Fruit fly (Drosophila melanogaster) whole organism, embryonic: ENCODE measurements around the gene CG9682.

ENCODE experiments used
- Aef1 ChIP-seq: fragments of 200-800 bp; sonication (Bioruptor generic); IDR thresholded peaks from 3 replicates; pipeline ENCODE4 v1.3.6; 2022; ENCODE audit warnings: missing biosample characterization, missing genetic modification characterization
- Atf3 ChIP-seq: fragments of 200-800 bp; sonication (Bioruptor generic); optimal IDR thresholded peaks from 3 replicates; lab custom pipeline; 2016; ENCODE audit warnings: missing biosample characterization, missing genetic modification characterization
- Blimp-1 ChIP-seq: fragments of 200-800 bp; sonication (Bioruptor generic); optimal IDR thresholded peaks from 3 replicates; lab custom pipeline; 2018; ENCODE audit warnings: missing biosample characterization, missing genetic modification characterization, mild to moderate bottlenecking, moderate library complexity, missing genetic modification reagents
- CG10147 ChIP-seq: fragments of 200-800 bp; sonication (Bioruptor generic); optimal IDR thresholded peaks from 2 replicates; lab custom pipeline; 2019; ENCODE audit warnings: missing biosample characterization, mild to moderate bottlenecking, missing genetic modification characterization, moderate library complexity
- CG10979 ChIP-seq: fragments of 200-800 bp; sonication (Bioruptor generic); optimal IDR thresholded peaks from 2 replicates; lab custom pipeline; 2018; ENCODE audit warnings: missing biosample characterization, mild to moderate bottlenecking, missing genetic modification characterization, moderate library complexity
- CG12744 ChIP-seq: fragments of 200-800 bp; sonication (Bioruptor generic); optimal IDR thresholded peaks from 2 replicates; lab custom pipeline; 2016; ENCODE audit warnings: missing biosample characterization, missing genetic modification characterization
- CG14050 ChIP-seq: fragments of 200-800 bp; sonication (Bioruptor generic); IDR thresholded peaks from 3 replicates; pipeline ENCODE4 v1.3.6; 2022; ENCODE audit warnings: missing biosample characterization, missing genetic modification characterization
- CG14441 ChIP-seq: fragments of 200-800 bp; sonication (Bioruptor generic); IDR thresholded peaks from 2 replicates; pipeline ENCODE4 v1.3.6; 2022; ENCODE audit warnings: missing biosample characterization, missing genetic modification characterization
- CG14860 ChIP-seq: fragments of 200-800 bp; sonication (Bioruptor generic); IDR thresholded peaks from 3 replicates; pipeline ENCODE4 v1.3.6; 2022; ENCODE audit warnings: missing biosample characterization, missing genetic modification characterization; ENCODE audit not compliant: partially characterized antibody
- CG1602 ChIP-seq: fragments of 200-800 bp; sonication (Bioruptor generic); optimal IDR thresholded peaks from 3 replicates; lab custom pipeline; 2016; ENCODE audit warnings: missing biosample characterization, missing genetic modification characterization
- CG17328 ChIP-seq: fragments of 200-800 bp; sonication (Bioruptor generic); IDR thresholded peaks from 2 replicates; pipeline ENCODE4 v1.3.6; 2022; ENCODE audit warnings: missing biosample characterization, missing genetic modification characterization
- CG30431 ChIP-seq: fragments of 200-800 bp; sonication (Bioruptor generic); optimal IDR thresholded peaks from 2 replicates; lab custom pipeline; 2017; ENCODE audit warnings: missing biosample characterization, missing genetic modification characterization
- CG32532 ChIP-seq: fragments of 200-800 bp; sonication (Bioruptor generic); IDR thresholded peaks from 2 replicates; pipeline ENCODE4 v1.3.6; 2022; ENCODE audit warnings: missing biosample characterization, missing genetic modification characterization
- CG32767 ChIP-seq: fragments of 200-800 bp; sonication (Bioruptor generic); IDR thresholded peaks from 2 replicates; pipeline ENCODE4 v1.3.6; 2022; ENCODE audit warnings: missing biosample characterization, missing genetic modification characterization
- CG34224 ChIP-seq: fragments of 200-800 bp; sonication (Bioruptor generic); IDR thresholded peaks from 3 replicates; pipeline ENCODE4 v1.3.6; 2022; ENCODE audit warnings: missing biosample characterization, missing genetic modification characterization; ENCODE audit not compliant: partially characterized antibody
- CG3726 ChIP-seq: fragments of 200-800 bp; sonication (Bioruptor generic); IDR thresholded peaks from 3 replicates; pipeline ENCODE4, ENCODE4 v1.3.6; 2022; ENCODE audit warnings: missing biosample characterization, missing genetic modification characterization
- CG3995 ChIP-seq: fragments of 200-800 bp; sonication (Bioruptor generic); optimal IDR thresholded peaks from 3 replicates; lab custom pipeline; 2016; ENCODE audit warnings: missing biosample characterization, missing genetic modification characterization
- CG4328 ChIP-seq: fragments of 200-800 bp; sonication (Bioruptor generic); optimal IDR thresholded peaks from 3 replicates; lab custom pipeline; 2017; ENCODE audit warnings: missing biosample characterization, missing genetic modification reagents, missing genetic modification characterization
- CG43689 ChIP-seq: fragments of 200-800 bp; sonication (Bioruptor generic); IDR thresholded peaks from 2 replicates; pipeline ENCODE4 v1.3.6; 2022; ENCODE audit warnings: missing biosample characterization, missing genetic modification characterization
- CG6689 ChIP-seq: fragments of 200-800 bp; sonication (Bioruptor generic); IDR thresholded peaks from 2 replicates; pipeline ENCODE4 v1.3.6; 2022; ENCODE audit warnings: missing biosample characterization, missing genetic modification characterization
- D19B ChIP-seq: fragments of 200-800 bp; sonication (Bioruptor generic); optimal IDR thresholded peaks from 2 replicates; lab custom pipeline; 2017; ENCODE audit warnings: missing biosample characterization, mild to moderate bottlenecking, missing genetic modification characterization
- Dad ChIP-seq: fragments of 200-800 bp; sonication (Bioruptor generic); optimal IDR thresholded peaks from 3 replicates; lab custom pipeline; 2016; ENCODE audit warnings: missing biosample characterization, missing genetic modification characterization
- Dfd ChIP-seq, 2 experiments: fragments of >200 bp; optimal IDR thresholded peaks; 2 replicates each; lab custom pipeline; 2017; ENCODE audit warnings: missing biosample characterization in 2 of 2, missing genetic modification characterization in 2 of 2
- Drgx ChIP-seq: fragments of 200-800 bp; sonication (Bioruptor generic); IDR thresholded peaks from 2 replicates; pipeline ENCODE4 v1.3.6; 2022; ENCODE audit warnings: missing biosample characterization, missing genetic modification characterization
- Hmx ChIP-seq: fragments of 200-800 bp; sonication (Bioruptor generic); optimal IDR thresholded peaks from 2 replicates; lab custom pipeline; 2016; ENCODE audit warnings: missing biosample characterization, missing genetic modification characterization
- MESR4 ChIP-seq: fragments of 200-800 bp; sonication (Bioruptor generic); optimal IDR thresholded peaks from 2 replicates; lab custom pipeline; 2018; ENCODE audit warnings: missing biosample characterization, mild to moderate bottlenecking, missing genetic modification characterization, moderate library complexity
- Mes4 ChIP-seq: fragments of 200-800 bp; sonication (Bioruptor generic); optimal IDR thresholded peaks from 2 replicates; lab custom pipeline; 2016; ENCODE audit warnings: missing biosample characterization, missing genetic modification characterization
- Mrtf ChIP-seq: fragments of 200-800 bp; sonication (Bioruptor generic); IDR thresholded peaks from 3 replicates; pipeline ENCODE4 v1.3.6; 2022; ENCODE audit warnings: missing biosample characterization, missing genetic modification characterization
- NFAT ChIP-seq: fragments of 200-800 bp; sonication (Bioruptor generic); IDR thresholded peaks from 2 replicates; pipeline ENCODE4 v1.3.6; 2022; ENCODE audit warnings: missing biosample characterization, missing genetic modification characterization
- Oli ChIP-seq: fragments of 200-800 bp; sonication (Bioruptor generic); optimal IDR thresholded peaks from 2 replicates; lab custom pipeline; 2018; ENCODE audit warnings: missing biosample characterization, mild to moderate bottlenecking, missing genetic modification characterization, moderate library complexity
- Rx ChIP-seq: fragments of 200-800 bp; sonication (Bioruptor generic); IDR thresholded peaks from 2 replicates; pipeline ENCODE4 v1.3.6; 2022; ENCODE audit warnings: missing biosample characterization, missing genetic modification characterization
- Side ChIP-seq: fragments of 200-800 bp; sonication (Bioruptor generic); optimal IDR thresholded peaks from 2 replicates; lab custom pipeline; 2016; ENCODE audit warnings: missing biosample characterization, missing genetic modification characterization
- Sox102F ChIP-seq: fragments of 200-800 bp; sonication (Bioruptor generic); optimal IDR thresholded peaks from 2 replicates; lab custom pipeline; 2018; ENCODE audit warnings: missing biosample characterization, mild to moderate bottlenecking, missing genetic modification characterization, moderate library complexity
- Xrp1 ChIP-seq: fragments of 200-800 bp; sonication (Bioruptor generic); IDR thresholded peaks from 2 replicates; pipeline ENCODE4 v1.3.6; 2022; ENCODE audit warnings: missing biosample characterization, missing genetic modification characterization
- abd-A ChIP-seq: fragments of 200-800 bp; sonication (Bioruptor generic); optimal IDR thresholded peaks from 3 replicates; lab custom pipeline; 2019; ENCODE audit warnings: missing biosample characterization, mild to moderate bottlenecking, missing genetic modification characterization, moderate library complexity
- cas ChIP-seq: fragments of 200-800 bp; sonication (Bioruptor generic); IDR thresholded peaks from 2 replicates; pipeline ENCODE4 v1.3.6; 2022; ENCODE audit warnings: missing biosample characterization, missing genetic modification characterization
- chif ChIP-seq, 2 experiments: fragments of 200-800 bp; sonication (Bioruptor generic); optimal IDR thresholded peaks; 3 replicates each; lab custom pipeline; 2016; ENCODE audit warnings: missing biosample characterization in 2 of 2, missing genetic modification characterization in 2 of 2
- crp ChIP-seq, 2 experiments: fragments of 200-800 bp; sonication (Bioruptor generic); optimal IDR thresholded peaks; 2 replicates in 1 of 2; 3 replicates in 1 of 2; lab custom pipeline; 2017; ENCODE audit warnings: missing biosample characterization in 2 of 2, missing genetic modification characterization in 2 of 2, mild to moderate bottlenecking in 1 of 2, moderate library complexity in 1 of 2
- en ChIP-seq: fragments of 200-800 bp; sonication (Bioruptor generic); optimal IDR thresholded peaks from 2 replicates; lab custom pipeline; 2016; ENCODE audit warnings: missing biosample characterization, missing genetic modification characterization
- gcm2 ChIP-seq: fragments of 200-800 bp; sonication (Bioruptor generic); optimal IDR thresholded peaks from 2 replicates; lab custom pipeline; 2016; ENCODE audit warnings: missing biosample characterization, missing genetic modification characterization
- hth ChIP-seq: fragments of >200 bp; optimal IDR thresholded peaks from 2 replicates; lab custom pipeline; 2017; ENCODE audit warnings: inconsistent platforms
- kni ChIP-seq: fragments of 200-800 bp; sonication (Bioruptor generic); optimal IDR thresholded peaks from 3 replicates; lab custom pipeline; 2017; ENCODE audit warnings: mild to moderate bottlenecking, missing biosample characterization, missing genetic modification reagents, missing genetic modification characterization
- lola ChIP-seq, 3 experiments: fragments of >200 bp in 2 of 3; fragments of 200-800 bp in 1 of 3; sonication (Bioruptor generic) in 1 of 3; optimal IDR thresholded peaks; 2 replicates each; lab custom pipeline; 2017 to 2019; ENCODE audit warnings: missing biosample characterization in 3 of 3, missing genetic modification characterization in 3 of 3, mild to moderate bottlenecking in 1 of 3, moderate library complexity in 1 of 3
- nerfin-2 ChIP-seq: fragments of 200-800 bp; sonication (Bioruptor generic); IDR thresholded peaks from 2 replicates; pipeline ENCODE4 v1.3.6; 2022; ENCODE audit warnings: missing biosample characterization, missing genetic modification characterization; ENCODE audit not compliant: partially characterized antibody
- pb ChIP-seq: fragments of 200-800 bp; sonication (Bioruptor generic); optimal IDR thresholded peaks from 3 replicates; lab custom pipeline; 2016; ENCODE audit warnings: missing biosample characterization, missing genetic modification characterization
- sim ChIP-seq: fragments of 200-800 bp; sonication (Bioruptor generic); IDR thresholded peaks from 2 replicates; pipeline ENCODE4 v1.3.6; 2022; ENCODE audit warnings: missing biosample characterization, missing genetic modification characterization
- tx ChIP-seq: fragments of 200-800 bp; sonication (Bioruptor generic); optimal IDR thresholded peaks from 2 replicates; lab custom pipeline; 2016; ENCODE audit warnings: missing biosample characterization, missing genetic modification characterization
- unc-4 ChIP-seq: fragments of 200-800 bp; sonication (Bioruptor generic); IDR thresholded peaks from 2 replicates; pipeline ENCODE4 v1.3.6; 2022; ENCODE audit warnings: missing biosample characterization, missing genetic modification characterization; ENCODE audit not compliant: partially characterized antibody
- vvl ChIP-seq: fragments of 200-800 bp; sonication (Bioruptor generic); IDR thresholded peaks from 2 replicates; pipeline ENCODE4 v1.3.6; 2022; ENCODE audit warnings: missing biosample characterization, missing genetic modification characterization
- z ChIP-seq: fragments of 200-800 bp; sonication (Bioruptor generic); IDR thresholded peaks from 3 replicates; pipeline ENCODE4 v1.3.6; 2022; ENCODE audit warnings: missing biosample characterization, missing genetic modification characterization
- zen ChIP-seq: fragments of 200-800 bp; sonication (Bioruptor generic); optimal IDR thresholded peaks from 3 replicates; lab custom pipeline; 2018; ENCODE audit warnings: missing biosample characterization, mild to moderate bottlenecking, missing genetic modification characterization, moderate library complexity

The CG9682 gene

DNA sequence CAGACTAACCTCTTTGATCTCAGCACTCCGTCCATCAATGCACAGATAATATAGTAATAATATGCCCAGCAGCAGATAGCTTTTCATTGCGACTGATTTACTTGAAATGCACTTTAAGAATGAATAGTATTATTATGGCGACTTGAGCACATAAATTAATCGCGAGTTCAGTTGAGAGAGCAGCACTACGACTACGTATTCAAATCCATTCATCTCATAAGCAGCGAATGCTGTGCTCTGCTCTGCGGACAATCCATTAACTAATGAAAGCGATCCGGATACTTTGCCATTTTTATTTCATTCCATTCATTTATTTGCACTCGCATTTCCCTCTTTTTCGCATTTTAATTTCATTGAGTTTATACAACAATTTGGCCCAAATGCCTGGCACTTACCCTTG lies 13.1 kb upstream of the CG9682 start, which contains the start of gene CG43448:
TSS of gene CG43448 (minus strand) at position 101 of the 400 bp plus-strand sequence.
- TF ChIP-seq Atf3 (GFP tag; lab: Kevin White, UChicago) (no peak), unc-4 (GFP tag; lab: Robert Waterston, UW) (no peak), tx (GFP tag; lab: Kevin White, UChicago) (no peak), CG14050 (no peak), Aef1 (no peak), CG14441 (no peak), Rx (GFP tag; lab: Robert Waterston, UW) (no peak), crp (GFP tag; optimal IDR thresholded peaks at IDR 0.05; lab: Kevin White, UChicago) (no peak), CG4328 (GFP tag; lab: Kevin White, UChicago) (no peak), Oli (tag; lab: Kevin White, UChicago) (no peak), nerfin-2 (no peak), CG3726 (GFP tag; lab: Robert Waterston, UW) (no peak), zen (tag; lab: Kevin White, UChicago) (no peak), CG10979 (tag; lab: Kevin White, UChicago) (no peak), Dfd (GFP tag; optimal IDR thresholded peaks at IDR 0.05; lab: Kevin White, UChicago) (no peak), D19B (GFP tag; lab: Kevin White, UChicago) (no peak), MESR4 (GFP tag; lab: Kevin White, UChicago) (no peak), en (no peak), CG32767 (GFP tag; lab: Robert Waterston, UW) (no peak), pb (GFP tag; lab: Kevin White, UChicago) (no peak)

DNA sequence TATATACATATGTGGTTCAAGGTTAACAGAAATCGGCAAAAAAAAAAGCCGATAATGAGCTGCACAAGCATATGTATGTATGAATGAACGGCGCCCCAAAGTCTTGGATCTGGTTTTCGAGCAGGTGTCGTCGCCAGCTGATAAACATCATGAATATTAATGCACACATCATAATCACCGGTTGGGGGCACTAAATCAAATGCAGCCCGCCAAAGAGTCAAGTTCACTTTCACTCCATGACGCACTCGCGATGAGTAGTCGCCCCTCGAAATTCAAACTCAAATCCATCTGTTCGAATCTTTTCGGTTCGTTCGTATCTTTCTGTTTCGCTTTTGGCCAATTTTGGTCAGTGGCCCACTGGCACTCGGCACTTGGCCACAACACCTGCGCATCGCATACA lies 10.5 kb upstream of the CG9682 start:
- TF ChIP-seq kni (GFP tag; lab: Kevin White, UChicago), result peak; percentile 8
- peak; percentile 72 for TF ChIP-seq vvl (GFP tag; lab: Robert Waterston, UW)
- TF ChIP-seq Dad (GFP tag; lab: Kevin White, UChicago), result no peak
- TF ChIP-seq chif (GFP tag; optimal IDR thresholded peaks at IDR 0.05; lab: Kevin White, UChicago), result no peak
- TF ChIP-seq Hmx (GFP tag; lab: Kevin White, UChicago), result no peak
- TF ChIP-seq CG10147 (GFP tag; lab: Kevin White, UChicago), result no peak
- TF ChIP-seq Mes4, result no peak
- TF ChIP-seq CG14860 (GFP tag; lab: Robert Waterston, UW), result no peak
- no peak for TF ChIP-seq CG6689 (GFP tag; lab: Robert Waterston, UW)
- peak; percentile 14 for TF ChIP-seq abd-A (tag; lab: Kevin White, UChicago)
- peak; percentile 44; the same call in 1 of the 3 replicates for TF ChIP-seq z (GFP tag; lab: Robert Waterston, UW)
- TF ChIP-seq Blimp-1 (GFP tag; lab: Kevin White, UChicago), result peak; percentile 74
- no peak for TF ChIP-seq CG3726 (GFP tag; lab: Robert Waterston, UW)
- TF ChIP-seq CG34224 (GFP tag; lab: Robert Waterston, UW), result no peak
- no peak for TF ChIP-seq Sox102F
- TF ChIP-seq Drgx, result no peak
- no peak for TF ChIP-seq tx (GFP tag; lab: Kevin White, UChicago)
- TF ChIP-seq cas (GFP tag; lab: Robert Waterston, UW), result no peak
- no peak for TF ChIP-seq sim
- no peak for TF ChIP-seq CG1602 (GFP tag; lab: Kevin White, UChicago)
- TF ChIP-seq CG32532, result no peak
- TF ChIP-seq nerfin-2, result 0 out of 2 replicates have a peak, but pooled peaks have one; percentile 31
- TF ChIP-seq gcm2, result no peak
- no peak for TF ChIP-seq NFAT (GFP tag; lab: Robert Waterston, UW)
- no peak for TF ChIP-seq CG30431 (GFP tag; lab: Kevin White, UChicago)
- no peak for TF ChIP-seq Side (GFP tag; lab: Kevin White, UChicago)
- TF ChIP-seq CG3995 (GFP tag; lab: Kevin White, UChicago), result no peak
- no peak for TF ChIP-seq CG17328 (GFP tag; lab: Robert Waterston, UW)
- no peak for TF ChIP-seq Mrtf (GFP tag; lab: Robert Waterston, UW)
- TF ChIP-seq CG43689 (GFP tag; lab: Robert Waterston, UW), result no peak
- TF ChIP-seq Xrp1 (GFP tag; lab: Robert Waterston, UW), result no peak
- TF ChIP-seq lola (GFP tag; optimal IDR thresholded peaks at IDR 0.05; lab: Kevin White, UChicago), result no peak
- no peak for TF ChIP-seq CG32767 (GFP tag; lab: Robert Waterston, UW)
- TF ChIP-seq CG12744 (GFP tag; lab: Kevin White, UChicago), result no peak
- TF ChIP-seq hth (lab: Kevin White, UChicago), result no peak
